Worm (Caenorhabditis elegans): ENCODE results near the gene F41E6.1.

- no peak for TF ChIP-seq tbx-8 (GFP tag; optimal IDR thresholded peaks at IDR 0.05)
- no peak for TF ChIP-seq unc-62 (GFP tag; optimal IDR thresholded peaks at IDR 0.05)
- no peak for TF ChIP-seq M03D4.4 (tag; optimal IDR thresholded peaks at IDR 0.05)
- TF ChIP-seq lin-13 (tag; optimal IDR thresholded peaks at IDR 0.05), result no peak
- TF ChIP-seq nhr-12 (tag; optimal IDR thresholded peaks at IDR 0.05), result no peak
- no peak for TF ChIP-seq ham-2 (GFP tag; optimal IDR thresholded peaks at IDR 0.05)
- TF ChIP-seq pha-4 (tag; optimal IDR thresholded peaks at IDR 0.05), result no peak
- no peak for TF ChIP-seq unc-120 (tag; optimal IDR thresholded peaks at IDR 0.05; ENCODE audit: poor library complexity, severe bottlenecking)
- no peak for TF ChIP-seq nhr-28 (tag; optimal IDR thresholded peaks at IDR 0.05)
- TF ChIP-seq mep-1 (tag; optimal IDR thresholded peaks at IDR 0.05), result no peak
- no peak for TF ChIP-seq elt-3 (tag; optimal IDR thresholded peaks at IDR 0.05)
Observed at ce11 chrV:8602638-8603037, 19.8 kb upstream of the F41E6.1 start, which contains the start of gene F41E6.15.

Measured in whole organism, mixed stage, embryonic.